Worm (Caenorhabditis elegans) whole organism, L4 larva: ENCODE measurements around the gene idpp-13.

Experiments used
- F26F4.8 ChIP-seq: fragments of 200-800 bp; sonication (Bioruptor generic); conservative IDR thresholded peaks from 2 replicates; pipeline ENCODE4 v1.3.6; 2022; ENCODE audit warnings: missing genetic modification characterization, missing compliant biosample characterization
- F49E8.2 ChIP-seq: sonication (generic microtip); optimal IDR thresholded peaks from 2 replicates; lab custom pipeline; 2016; ENCODE audit warnings: missing compliant biosample characterization, mild to moderate bottlenecking, missing genetic modification characterization, borderline replicate concordance
- R02D3.7 ChIP-seq: fragments of 150-350 bp; sonication (generic microtip); optimal IDR thresholded peaks from 3 replicates; lab custom pipeline; 2014; ENCODE audit warnings: missing biosample characterization, missing genetic modification characterization
- T20F7.1 ChIP-seq: fragments of 200-800 bp; sonication (Bioruptor generic); optimal IDR thresholded peaks from 2 replicates; lab custom pipeline; 2018; ENCODE audit warnings: mild to moderate bottlenecking, missing genetic modification characterization, missing compliant biosample characterization
- Y48G9A.11 ChIP-seq: fragments of 200-800 bp; sonication (Bioruptor generic); IDR thresholded peaks from 2 replicates; pipeline ENCODE4 v1.3.6; 2022; ENCODE audit warnings: missing genetic modification reagents, missing genetic modification characterization, missing compliant biosample characterization
- ZK546.5 ChIP-seq, 2 experiments: sonication (generic microtip); optimal IDR thresholded peaks; 2 replicates each; lab custom pipeline; 2017; ENCODE audit warnings: missing biosample characterization in 2 of 2, missing genetic modification characterization in 2 of 2
- aha-1 ChIP-seq: fragments of 150-350 bp; peaks from one replicate; lab custom pipeline; 2014; ENCODE audit warnings: missing biosample characterization, missing genetic modification characterization
- ama-1 ChIP-seq: fragments of 150-350 bp; optimal IDR thresholded peaks from 2 replicates; lab custom pipeline; 2014; ENCODE audit warnings: inconsistent platforms, mixed read lengths
- arid-1 ChIP-seq: fragments of 200-800 bp; sonication (Bioruptor generic); conservative IDR thresholded peaks from 2 replicates; pipeline ENCODE4 v1.3.6; 2022; ENCODE audit warnings: missing genetic modification reagents, missing genetic modification characterization, missing compliant biosample characterization
- ceh-28 ChIP-seq: fragments of 150-350 bp; optimal IDR thresholded peaks from 2 replicates; lab custom pipeline; 2014; ENCODE audit warnings: missing biosample characterization, missing genetic modification reagents, missing genetic modification characterization
- ceh-62 ChIP-seq: sonication (generic microtip); optimal IDR thresholded peaks from 2 replicates; lab custom pipeline; 2017; ENCODE audit warnings: missing biosample characterization, missing genetic modification characterization
- cey-2 ChIP-seq: sonication (generic microtip); optimal IDR thresholded peaks from 3 replicates; lab custom pipeline; 2017; ENCODE audit warnings: missing genetic modification characterization, mild to moderate bottlenecking, missing compliant biosample characterization, antibody characterized with exemption, borderline replicate concordance; ENCODE audit not compliant: insufficient read depth
- daf-16 ChIP-seq, 3 experiments: sonication (generic microtip); optimal IDR thresholded peaks; 2 replicates each; lab custom pipeline; 2016 to 2017; ENCODE audit warnings: missing genetic modification characterization in 3 of 3, missing genetic modification reagents in 3 of 3, mild to moderate bottlenecking in 2 of 3, missing compliant biosample characterization in 2 of 3, missing biosample characterization in 1 of 3, moderate library complexity in 1 of 3
- daf-19 ChIP-seq: fragments of 200-800 bp; sonication (Bioruptor generic); conservative IDR thresholded peaks from 2 replicates; pipeline ENCODE4 v1.3.6; 2022; ENCODE audit warnings: missing genetic modification characterization, missing compliant biosample characterization
- daf-8 ChIP-seq: fragments of 200-800 bp; sonication (Bioruptor generic); IDR thresholded peaks from 2 replicates; pipeline ENCODE4 v1.3.6; 2022; ENCODE audit warnings: missing genetic modification characterization, missing compliant biosample characterization
- dmd-6 ChIP-seq: fragments of 200-800 bp; sonication (Bioruptor generic); IDR thresholded peaks from 2 replicates; pipeline ENCODE4 v1.3.6; 2022; ENCODE audit warnings: missing genetic modification reagents, missing genetic modification characterization, missing compliant biosample characterization
- dmd-8 ChIP-seq: fragments of 200-800 bp; sonication (Bioruptor generic); IDR thresholded peaks from 2 replicates; pipeline ENCODE4 v1.3.6; 2022; ENCODE audit warnings: missing genetic modification characterization, missing compliant biosample characterization
- dmd-9 ChIP-seq: fragments of 200-800 bp; sonication (Bioruptor generic); IDR thresholded peaks from 2 replicates; pipeline ENCODE4 v1.3.6; 2022; ENCODE audit warnings: missing genetic modification reagents, missing genetic modification characterization, missing compliant biosample characterization
- egl-27 ChIP-seq: sonication (generic microtip); optimal IDR thresholded peaks from 3 replicates; lab custom pipeline; 2017; ENCODE audit warnings: missing biosample characterization, missing genetic modification reagents, missing genetic modification characterization
- egl-43 ChIP-seq: fragments of 200-800 bp; sonication (Bioruptor generic); IDR thresholded peaks from 2 replicates; pipeline ENCODE4 v1.3.6; 2022; ENCODE audit warnings: missing genetic modification reagents, missing genetic modification characterization, missing compliant biosample characterization
- fkh-10 ChIP-seq: fragments of 150-350 bp; optimal IDR thresholded peaks from 2 replicates; lab custom pipeline; 2014; ENCODE audit warnings: missing biosample characterization, missing genetic modification reagents, missing genetic modification characterization
- hmg-1.1 ChIP-seq: fragments of 200-800 bp; sonication (Bioruptor generic); IDR thresholded peaks from 2 replicates; pipeline ENCODE4 v1.3.6; 2022; ENCODE audit warnings: missing genetic modification reagents, missing genetic modification characterization, missing compliant biosample characterization
- lim-7 ChIP-seq: fragments of 200-800 bp; sonication (Bioruptor generic); IDR thresholded peaks from 2 replicates; pipeline ENCODE4 v1.3.6; 2022; ENCODE audit warnings: missing genetic modification characterization, missing compliant biosample characterization
- lin-38 ChIP-seq: fragments of 200-800 bp; sonication (Bioruptor generic); IDR thresholded peaks from 2 replicates; pipeline ENCODE4 v1.3.6; 2022; ENCODE audit warnings: missing genetic modification reagents, missing genetic modification characterization, missing compliant biosample characterization
- lin-39 ChIP-seq: fragments of 150-350 bp; optimal IDR thresholded peaks from 2 replicates; lab custom pipeline; 2014; ENCODE audit warnings: missing biosample characterization, missing genetic modification reagents, missing genetic modification characterization
- lsy-2 ChIP-seq, 2 experiments: fragments of 150-350 bp in 1 of 2; sonication (generic microtip) in 1 of 2; optimal IDR thresholded peaks; 2 replicates each; lab custom pipeline; 2014 to 2017; ENCODE audit warnings: missing biosample characterization in 2 of 2, missing genetic modification characterization in 2 of 2
- madf-5 ChIP-seq, 2 experiments: fragments of 200-800 bp; sonication (Bioruptor generic); IDR thresholded peaks; 2 replicates each; pipeline ENCODE4 v1.3.6; 2022; ENCODE audit warnings: missing compliant biosample characterization in 2 of 2, missing genetic modification characterization in 2 of 2
- mep-1 ChIP-seq: fragments of 150-350 bp; sonication (generic microtip); optimal IDR thresholded peaks from 3 replicates; lab custom pipeline; 2014; ENCODE audit warnings: missing biosample characterization, missing genetic modification characterization
- mxl-2 ChIP-seq: fragments of 200-800 bp; sonication (Bioruptor generic); conservative IDR thresholded peaks from 2 replicates; pipeline ENCODE4 v1.3.6; 2022; ENCODE audit warnings: missing genetic modification reagents, missing genetic modification characterization, missing compliant biosample characterization
- mxl-3 ChIP-seq: fragments of 200-800 bp; sonication (Bioruptor generic); optimal IDR thresholded peaks from 2 replicates; lab custom pipeline; 2018; ENCODE audit warnings: mild to moderate bottlenecking, missing genetic modification characterization, missing compliant biosample characterization
- nhr-102 ChIP-seq: sonication (generic microtip); optimal IDR thresholded peaks from 2 replicates; lab custom pipeline; 2016; ENCODE audit warnings: mild to moderate bottlenecking, missing genetic modification characterization, moderate library complexity, missing compliant biosample characterization
- nhr-11 ChIP-seq: fragments of 150-350 bp; optimal IDR thresholded peaks from 2 replicates; lab custom pipeline; 2014; ENCODE audit warnings: missing biosample characterization, missing genetic modification characterization
- nhr-111 ChIP-seq: fragments of 200-800 bp; sonication (Bioruptor generic); optimal IDR thresholded peaks from 2 replicates; lab custom pipeline; 2018; ENCODE audit warnings: mild to moderate bottlenecking, missing genetic modification characterization, missing compliant biosample characterization
- nhr-237 ChIP-seq: sonication (generic microtip); optimal IDR thresholded peaks from 2 replicates; lab custom pipeline; 2017; ENCODE audit warnings: missing biosample characterization, missing genetic modification characterization
- nhr-28 ChIP-seq: fragments of 150-350 bp; optimal IDR thresholded peaks from 2 replicates; lab custom pipeline; 2014; ENCODE audit warnings: missing biosample characterization, missing genetic modification characterization
- nhr-48 ChIP-seq: sonication (generic microtip); optimal IDR thresholded peaks from 2 replicates; lab custom pipeline; 2016; ENCODE audit warnings: mild to moderate bottlenecking, missing genetic modification characterization, missing compliant biosample characterization
- nhr-77 ChIP-seq: fragments of 150-350 bp; optimal IDR thresholded peaks from 2 replicates; lab custom pipeline; 2014; ENCODE audit warnings: missing biosample characterization, missing genetic modification characterization
- pqm-1 ChIP-seq: sonication (generic microtip); optimal IDR thresholded peaks from 2 replicates; lab custom pipeline; 2017; ENCODE audit warnings: missing biosample characterization, missing genetic modification characterization
- rbr-2 ChIP-seq: sonication (generic microtip); optimal IDR thresholded peaks from 2 replicates; lab custom pipeline; 2016; ENCODE audit warnings: missing genotype, missing genetic modification characterization, missing compliant biosample characterization
- saeg-2 ChIP-seq: fragments of 200-800 bp; sonication (Bioruptor generic); IDR thresholded peaks from 2 replicates; pipeline ENCODE4 v1.3.6; 2022; ENCODE audit warnings: missing genetic modification reagents, missing genetic modification characterization, missing compliant biosample characterization
- sdz-12 ChIP-seq: fragments of 200-800 bp; sonication (Bioruptor generic); optimal IDR thresholded peaks from 2 replicates; lab custom pipeline; 2018; ENCODE audit warnings: mild to moderate bottlenecking, missing genetic modification characterization, missing compliant biosample characterization
- skn-1 ChIP-seq: fragments of 150-350 bp; optimal IDR thresholded peaks from 2 replicates; lab custom pipeline; 2014; ENCODE audit warnings: missing biosample characterization, missing genetic modification characterization
- spr-1 ChIP-seq: sonication (generic microtip); optimal IDR thresholded peaks from 2 replicates; lab custom pipeline; 2016; ENCODE audit warnings: mild to moderate bottlenecking, missing genetic modification characterization, missing compliant biosample characterization
- spr-3 ChIP-seq: fragments of 200-800 bp; sonication (Bioruptor generic); optimal IDR thresholded peaks from 2 replicates; lab custom pipeline; 2018; ENCODE audit warnings: mild to moderate bottlenecking, missing genetic modification characterization, missing compliant biosample characterization
- tag-97 ChIP-seq: fragments of 200-800 bp; sonication (Bioruptor generic); IDR thresholded peaks from 2 replicates; pipeline ENCODE4 v1.3.6; 2022; ENCODE audit warnings: missing genetic modification characterization, missing compliant biosample characterization
- tra-1 ChIP-seq: fragments of 200-800 bp; sonication (Bioruptor generic); IDR thresholded peaks from 2 replicates; pipeline ENCODE4 v1.3.6; 2022; ENCODE audit warnings: missing genetic modification reagents, missing genetic modification characterization, missing compliant biosample characterization
- unc-130 ChIP-seq: sonication (generic microtip); optimal IDR thresholded peaks from 2 replicates; lab custom pipeline; 2016; ENCODE audit warnings: missing genetic modification reagents, missing genetic modification characterization, missing compliant biosample characterization
- unc-39 ChIP-seq: sonication (generic microtip); optimal IDR thresholded peaks from 2 replicates; lab custom pipeline; 2017; ENCODE audit warnings: missing biosample characterization, missing genetic modification characterization
- unc-62 ChIP-seq, 3 experiments: fragments of 150-350 bp in 1 of 3; sonication (generic microtip); optimal IDR thresholded peaks in 2 of 3; peaks in 1 of 3; 1 replicate in 1 of 3; 2 replicates in 2 of 3; lab custom pipeline; 2014 to 2017; ENCODE audit warnings: missing biosample characterization in 3 of 3, missing genetic modification characterization in 3 of 3, missing genetic modification reagents in 3 of 3, missing genotype in 1 of 3
- zfp-3 ChIP-seq: fragments of 200-800 bp; sonication (Bioruptor generic); conservative IDR thresholded peaks from 2 replicates; pipeline ENCODE4 v1.3.6; 2022; ENCODE audit warnings: missing genetic modification reagents, missing genetic modification characterization, missing compliant biosample characterization
- zip-11 ChIP-seq: fragments of 200-800 bp; sonication (Bioruptor generic); IDR thresholded peaks from 2 replicates; pipeline ENCODE4 v1.3.6; 2022; ENCODE audit warnings: missing genetic modification characterization, missing compliant biosample characterization
- ztf-11 ChIP-seq: fragments of 150-350 bp; optimal IDR thresholded peaks from 2 replicates; lab custom pipeline; 2014; ENCODE audit warnings: missing biosample characterization, missing genetic modification characterization

idpp-13 gene

DNA sequence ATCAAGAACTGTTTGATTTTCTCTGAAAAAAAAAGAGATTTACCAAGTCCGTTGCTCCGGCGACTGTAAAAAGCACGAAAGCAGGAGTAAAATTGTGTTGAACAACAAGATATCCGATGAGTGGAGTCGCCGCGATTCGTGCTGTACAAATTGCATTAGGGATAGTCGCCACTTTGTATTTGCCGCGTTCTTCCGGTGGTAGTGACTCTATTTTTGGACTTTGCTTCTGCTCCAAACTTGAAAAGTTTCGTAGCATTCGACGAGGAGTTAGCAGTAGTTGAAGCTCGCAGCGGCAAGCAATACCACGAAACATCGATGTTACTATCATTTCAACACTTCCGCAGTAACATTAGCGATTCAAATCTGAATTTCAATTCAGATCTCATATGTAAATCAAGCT, 7.3 kb downstream of the idpp-13 start, which contains the start of gene crls-1:
TSS of gene crls-1 (minus strand) at position 363 of the 400 bp plus-strand sequence.
- TF ChIP-seq nhr-28 (tag; lab: Kevin White, UChicago) (no peak), tra-1 (GFP tag; lab: Robert Waterston, UW) (0 out of 2 replicates have a peak, but pooled peaks have one; percentile 39), dmd-9 (GFP tag; lab: Robert Waterston, UW) (no peak), spr-1 (tag; lab: Kevin White, UChicago) (no peak), skn-1 (tag; lab: Kevin White, UChicago) (no peak), Y48G9A.11 (GFP tag; lab: Robert Waterston, UW) (0 out of 2 replicates have a peak, but pooled peaks have one; percentile 44), nhr-48 (no peak), ztf-11 (tag; lab: Kevin White, UChicago) (no peak), saeg-2 (GFP tag; lab: Robert Waterston, UW) (no peak), madf-5 (GFP tag; IDR thresholded peaks at IDR 0.05; lab: Robert Waterston, UW) (no peak), daf-19 (GFP tag; lab: Robert Waterston, UW) (no peak), zip-11 (GFP tag; lab: Robert Waterston, UW) (no peak), unc-39 (tag; lab: Kevin White, UChicago) (no peak), rbr-2 (tag; lab: Kevin White, UChicago) (no peak), daf-16 (GFP tag; optimal IDR thresholded peaks at IDR 0.05; lab: Kevin White, UChicago) (no peak), daf-16 (tag; optimal IDR thresholded peaks at IDR 0.05; lab: Kevin White, UChicago) (peak; percentile 13), egl-27 (tag; lab: Kevin White, UChicago) (no peak), ama-1 (peak; percentile 81), ceh-28 (no peak), T20F7.1 (GFP tag; lab: Kevin White, UChicago) (peak; percentile 20), F26F4.8 (no peak), fkh-10 (GFP tag; lab: Kevin White, UChicago) (no peak), daf-8 (GFP tag; lab: Robert Waterston, UW) (no peak), lsy-2 (tag; optimal IDR thresholded peaks at IDR 0.05; lab: Kevin White, UChicago) (no peak), unc-130 (GFP tag; lab: Kevin White, UChicago) (no peak), arid-1 (GFP tag; lab: Robert Waterston, UW) (0 out of 2 replicates have a peak, but pooled peaks have one; percentile 6), lin-38 (GFP tag; lab: Robert Waterston, UW) (peak; percentile 30; the same call in 1 of the 2 replicates), mep-1 (no peak), lim-7 (GFP tag; lab: Robert Waterston, UW) (no peak), zfp-3 (no peak), hmg-1.1 (GFP tag; lab: Robert Waterston, UW) (no peak), mxl-3 (GFP tag; lab: Kevin White, UChicago) (no peak), cey-2 (tag; lab: Kevin White, UChicago) (no peak), dmd-8 (GFP tag; lab: Robert Waterston, UW) (no peak), R02D3.7 (tag; lab: Kevin White, UChicago) (no peak), dmd-6 (GFP tag; lab: Robert Waterston, UW) (0 out of 2 replicates have a peak, but pooled peaks have one; percentile 9), tag-97 (no peak), lin-39 (no peak), nhr-11 (tag; lab: Kevin White, UChicago) (no peak), ceh-62 (tag; lab: Kevin White, UChicago) (no peak), nhr-77 (tag; lab: Kevin White, UChicago) (no peak), aha-1 (tag; lab: Kevin White, UChicago) (no peak), spr-3 (GFP tag; lab: Kevin White, UChicago) (no peak), ZK546.5 (tag; optimal IDR thresholded peaks at IDR 0.05; lab: Kevin White, UChicago) (no peak), nhr-102 (no peak), egl-43 (no peak), nhr-111 (no peak), unc-62 (GFP tag; optimal IDR thresholded peaks at IDR 0.05 in 1 of 2; lab: Kevin White, UChicago) (no peak), unc-62 (tag; optimal IDR thresholded peaks at IDR 0.05; lab: Kevin White, UChicago) (no peak), sdz-12 (GFP tag; lab: Kevin White, UChicago) (no peak), mxl-2 (GFP tag; lab: Robert Waterston, UW) (no peak), nhr-237 (tag; lab: Kevin White, UChicago) (no peak), pqm-1 (no peak), F49E8.2 (tag; lab: Kevin White, UChicago) (no peak)
